Fruit fly (Drosophila melanogaster) whole organism, embryonic: ENCODE measurements around the gene Veneno.

Experiments used
- BEAF-32 ChIP-seq: fragments of 200-800 bp; sonication (Bioruptor generic); optimal IDR thresholded peaks from 3 replicates; lab custom pipeline; 2017; ENCODE audit warnings: missing biosample characterization, missing genetic modification characterization, mild to moderate bottlenecking, moderate library complexity, missing genetic modification reagents
- CG10565 ChIP-seq: fragments of 200-800 bp; sonication (Bioruptor generic); optimal IDR thresholded peaks from 3 replicates; lab custom pipeline; 2016; ENCODE audit warnings: missing biosample characterization, mild to moderate bottlenecking, missing genetic modification characterization
- CG11093 ChIP-seq: fragments of 200-800 bp; sonication (Bioruptor generic); IDR thresholded peaks from 3 replicates; pipeline ENCODE4 v1.3.6; 2022; ENCODE audit warnings: missing biosample characterization, missing genetic modification characterization
- CG14710 ChIP-seq: fragments of 200-800 bp; sonication (Bioruptor generic); optimal IDR thresholded peaks from 3 replicates; lab custom pipeline; 2019; ENCODE audit warnings: missing biosample characterization, mild to moderate bottlenecking, missing genetic modification characterization, moderate library complexity
- CG15514 ChIP-seq: fragments of 200-800 bp; sonication (Bioruptor generic); optimal IDR thresholded peaks from 3 replicates; lab custom pipeline; 2017; ENCODE audit warnings: missing biosample characterization, missing genetic modification characterization, mild to moderate bottlenecking, moderate library complexity, missing genetic modification reagents
- CG17802 ChIP-seq: fragments of 200-800 bp; sonication (Bioruptor generic); optimal IDR thresholded peaks from 2 replicates; lab custom pipeline; 2018; ENCODE audit warnings: missing biosample characterization, mild to moderate bottlenecking, missing genetic modification characterization, moderate library complexity
- CG2678 ChIP-seq: fragments of 200-800 bp; sonication (Bioruptor generic); optimal IDR thresholded peaks from 3 replicates; lab custom pipeline; 2019; ENCODE audit warnings: missing biosample characterization, mild to moderate bottlenecking, missing genetic modification characterization, moderate library complexity
- CG31365 ChIP-seq: fragments of 200-800 bp; sonication (Bioruptor generic); optimal IDR thresholded peaks from 2 replicates; lab custom pipeline; 2018; ENCODE audit warnings: missing biosample characterization, mild to moderate bottlenecking, missing genetic modification characterization
- CG32532 ChIP-seq: fragments of 200-800 bp; sonication (Bioruptor generic); IDR thresholded peaks from 2 replicates; pipeline ENCODE4 v1.3.6; 2022; ENCODE audit warnings: missing biosample characterization, missing genetic modification characterization
- CG43689 ChIP-seq: fragments of 200-800 bp; sonication (Bioruptor generic); IDR thresholded peaks from 2 replicates; pipeline ENCODE4 v1.3.6; 2022; ENCODE audit warnings: missing biosample characterization, missing genetic modification characterization
- CG4424 ChIP-seq: fragments of 200-800 bp; sonication (Bioruptor generic); optimal IDR thresholded peaks from 3 replicates; lab custom pipeline; 2016; ENCODE audit warnings: missing biosample characterization, missing genetic modification characterization
- CG6272 ChIP-seq: fragments of 200-800 bp; sonication (Bioruptor generic); IDR thresholded peaks from 2 replicates; pipeline ENCODE4 v1.3.6; 2022; ENCODE audit warnings: missing biosample characterization, missing genetic modification characterization
- CG7271 ChIP-seq: fragments of 200-800 bp; sonication (Bioruptor generic); optimal IDR thresholded peaks from 2 replicates; lab custom pipeline; 2018; ENCODE audit warnings: missing biosample characterization, mild to moderate bottlenecking, missing genetic modification characterization, moderate library complexity
- CG7556 ChIP-seq: fragments of 200-800 bp; sonication (Bioruptor generic); optimal IDR thresholded peaks from 2 replicates; lab custom pipeline; 2017; ENCODE audit warnings: missing biosample characterization, mild to moderate bottlenecking, missing genetic modification characterization
- CG7745 ChIP-seq: fragments of 200-800 bp; sonication (Bioruptor generic); optimal IDR thresholded peaks from 2 replicates; lab custom pipeline; 2018; ENCODE audit warnings: missing biosample characterization, mild to moderate bottlenecking, missing genetic modification characterization, moderate library complexity
- CG8388 ChIP-seq: fragments of 200-800 bp; sonication (Bioruptor generic); optimal IDR thresholded peaks from 2 replicates; lab custom pipeline; 2019; ENCODE audit warnings: missing biosample characterization, mild to moderate bottlenecking, missing genetic modification characterization, moderate library complexity
- CTCF ChIP-seq: fragments of 200-800 bp; sonication (Bioruptor generic); optimal IDR thresholded peaks from 2 replicates; lab custom pipeline; 2017; ENCODE audit warnings: missing biosample characterization, mild to moderate bottlenecking, missing genetic modification characterization, moderate library complexity
- Dbx ChIP-seq: fragments of 200-800 bp; sonication (Bioruptor generic); IDR thresholded peaks from 3 replicates; pipeline ENCODE4 v1.3.6; 2022; ENCODE audit warnings: missing biosample characterization, missing genetic modification characterization
- Ets97D ChIP-seq: fragments of 200-800 bp; sonication (Bioruptor generic); optimal IDR thresholded peaks from 3 replicates; lab custom pipeline; 2016; ENCODE audit warnings: missing biosample characterization, missing genetic modification characterization
- GATAe ChIP-seq: fragments of 200-800 bp; sonication (Bioruptor generic); conservative IDR thresholded peaks from 2 replicates; pipeline ENCODE4 v1.3.6; 2022; ENCODE audit warnings: missing biosample characterization, missing genetic modification characterization
- H2.0 ChIP-seq: fragments of 200-800 bp; sonication (Bioruptor generic); IDR thresholded peaks from 2 replicates; pipeline ENCODE4 v1.3.6; 2022; ENCODE audit warnings: missing biosample characterization, missing genetic modification characterization
- HmgZ ChIP-seq: fragments of 200-800 bp; sonication (Bioruptor generic); optimal IDR thresholded peaks from 2 replicates; lab custom pipeline; 2018; ENCODE audit warnings: missing biosample characterization, mild to moderate bottlenecking, missing genetic modification characterization
- Hr3 ChIP-seq: fragments of 200-800 bp; sonication (Bioruptor generic); optimal IDR thresholded peaks from 3 replicates; lab custom pipeline; 2016; ENCODE audit warnings: missing biosample characterization, missing genetic modification characterization
- Hsf ChIP-seq: fragments of 200-800 bp; sonication (Bioruptor generic); optimal IDR thresholded peaks from 3 replicates; lab custom pipeline; 2016; ENCODE audit warnings: missing biosample characterization, missing genetic modification characterization
- Lhr ChIP-seq: fragments of 200-800 bp; sonication (Bioruptor generic); optimal IDR thresholded peaks from 3 replicates; lab custom pipeline; 2017; ENCODE audit warnings: mild to moderate bottlenecking, missing biosample characterization, missing genetic modification reagents, missing genetic modification characterization
- Neu2 ChIP-seq: fragments of 200-800 bp; sonication (Bioruptor generic); optimal IDR thresholded peaks from 3 replicates; lab custom pipeline; 2016; ENCODE audit warnings: missing biosample characterization, missing genetic modification characterization, borderline replicate concordance
- Nf-YB ChIP-seq: fragments of 200-800 bp; sonication (Bioruptor generic); optimal IDR thresholded peaks from 3 replicates; lab custom pipeline; 2019; ENCODE audit warnings: missing biosample characterization, mild to moderate bottlenecking, missing genetic modification characterization, moderate library complexity
- Side ChIP-seq: fragments of 200-800 bp; sonication (Bioruptor generic); optimal IDR thresholded peaks from 2 replicates; lab custom pipeline; 2016; ENCODE audit warnings: missing biosample characterization, missing genetic modification characterization
- Sin3A ChIP-seq: fragments of >200 bp; optimal IDR thresholded peaks from 2 replicates; lab custom pipeline; 2018
- Xrp1 ChIP-seq: fragments of 200-800 bp; sonication (Bioruptor generic); IDR thresholded peaks from 2 replicates; pipeline ENCODE4 v1.3.6; 2022; ENCODE audit warnings: missing biosample characterization, missing genetic modification characterization
- al ChIP-seq: fragments of 200-800 bp; sonication (Bioruptor generic); IDR thresholded peaks from 2 replicates; pipeline ENCODE4 v1.3.6; 2022; ENCODE audit warnings: missing biosample characterization, missing genetic modification characterization
- ase ChIP-seq: fragments of 200-800 bp; sonication (Bioruptor generic); IDR thresholded peaks from 3 replicates; pipeline ENCODE4 v1.3.6; 2022; ENCODE audit warnings: missing biosample characterization, missing genetic modification characterization
- ash1 ChIP-seq: fragments of 200-800 bp; sonication (Bioruptor generic); optimal IDR thresholded peaks from 2 replicates; lab custom pipeline; 2018; ENCODE audit warnings: missing biosample characterization, mild to moderate bottlenecking, missing genetic modification characterization
- bigmax ChIP-seq: fragments of 200-800 bp; sonication (Bioruptor generic); optimal IDR thresholded peaks from 2 replicates; lab custom pipeline; 2018; ENCODE audit warnings: missing biosample characterization, mild to moderate bottlenecking, missing genetic modification characterization
- br ChIP-seq: fragments of >200 bp; optimal IDR thresholded peaks from 2 replicates; lab custom pipeline; 2017
- crc ChIP-seq: fragments of 200-800 bp; sonication (Bioruptor generic); optimal IDR thresholded peaks from 2 replicates; lab custom pipeline; 2016; ENCODE audit warnings: missing biosample characterization, missing genetic modification characterization
- eve ChIP-seq, 2 experiments: fragments of >200 bp; optimal IDR thresholded peaks; 2 replicates each; lab custom pipeline; 2017; ENCODE audit warnings: missing biosample characterization in 2 of 2, missing genetic modification characterization in 2 of 2
- gfzf ChIP-seq: fragments of 200-800 bp; sonication (Bioruptor generic); optimal IDR thresholded peaks from 2 replicates; lab custom pipeline; 2016; ENCODE audit warnings: missing biosample characterization, mild to moderate bottlenecking, missing genetic modification characterization, moderate library complexity
- gro ChIP-seq: fragments of 200-800 bp; sonication (Bioruptor generic); optimal IDR thresholded peaks from 2 replicates; lab custom pipeline; 2016; ENCODE audit warnings: missing biosample characterization, missing genetic modification characterization
- hkb ChIP-seq, 2 experiments: fragments of 200-800 bp in 1 of 2; fragments of >200 bp in 1 of 2; sonication (Bioruptor generic) in 1 of 2; IDR thresholded peaks in 1 of 2; optimal IDR thresholded peaks in 1 of 2; 2 replicates each; pipeline versions ENCODE4 v1.3.6 to Lab custom; 2017 to 2022; ENCODE audit warnings: missing biosample characterization in 1 of 2, missing genetic modification characterization in 1 of 2
- insv ChIP-seq, 2 experiments: fragments of 200-800 bp; sonication (Bioruptor generic); optimal IDR thresholded peaks; 3 replicates each; lab custom pipeline; 2016 to 2018; ENCODE audit warnings: missing biosample characterization in 2 of 2, missing genetic modification characterization in 2 of 2
- knrl ChIP-seq: fragments of 200-800 bp; sonication (Bioruptor generic); IDR thresholded peaks from 3 replicates; pipeline ENCODE4 v1.3.6; 2022; ENCODE audit warnings: missing biosample characterization, missing genetic modification characterization; ENCODE audit not compliant: partially characterized antibody
- mirr ChIP-seq: fragments of 200-800 bp; sonication (Bioruptor generic); optimal IDR thresholded peaks from 3 replicates; lab custom pipeline; 2018; ENCODE audit warnings: missing biosample characterization, mild to moderate bottlenecking, missing genetic modification characterization
- phol ChIP-seq: fragments of 200-800 bp; sonication (Bioruptor generic); optimal IDR thresholded peaks from 3 replicates; lab custom pipeline; 2018; ENCODE audit warnings: missing biosample characterization, mild to moderate bottlenecking, missing genetic modification characterization, moderate library complexity
- pros ChIP-seq: fragments of 200-800 bp; sonication (Bioruptor generic); optimal IDR thresholded peaks from 3 replicates; lab custom pipeline; 2019; ENCODE audit warnings: missing biosample characterization, mild to moderate bottlenecking, missing genetic modification characterization, moderate library complexity
- stc ChIP-seq: fragments of 200-800 bp; sonication (Bioruptor generic); IDR thresholded peaks from 2 replicates; pipeline ENCODE4 v1.3.6; 2022; ENCODE audit warnings: missing biosample characterization, missing genetic modification characterization
- sug ChIP-seq: fragments of 200-800 bp; optimal IDR thresholded peaks from 2 replicates; lab custom pipeline; 2019; ENCODE audit warnings: missing biosample characterization, mild to moderate bottlenecking, missing genetic modification characterization, moderate library complexity
- vnd ChIP-seq: fragments of 200-800 bp; sonication (Bioruptor generic); IDR thresholded peaks from 3 replicates; pipeline ENCODE4 v1.3.6; 2022; ENCODE audit warnings: missing biosample characterization, missing genetic modification characterization; ENCODE audit not compliant: partially characterized antibody
- vvl ChIP-seq: fragments of 200-800 bp; sonication (Bioruptor generic); IDR thresholded peaks from 2 replicates; pipeline ENCODE4 v1.3.6; 2022; ENCODE audit warnings: missing biosample characterization, missing genetic modification characterization
- wek ChIP-seq: fragments of 200-800 bp; sonication (Bioruptor generic); optimal IDR thresholded peaks from 3 replicates; lab custom pipeline; 2018; ENCODE audit warnings: missing biosample characterization, mild to moderate bottlenecking, missing genetic modification characterization, moderate library complexity

Veneno gene

DNA sequence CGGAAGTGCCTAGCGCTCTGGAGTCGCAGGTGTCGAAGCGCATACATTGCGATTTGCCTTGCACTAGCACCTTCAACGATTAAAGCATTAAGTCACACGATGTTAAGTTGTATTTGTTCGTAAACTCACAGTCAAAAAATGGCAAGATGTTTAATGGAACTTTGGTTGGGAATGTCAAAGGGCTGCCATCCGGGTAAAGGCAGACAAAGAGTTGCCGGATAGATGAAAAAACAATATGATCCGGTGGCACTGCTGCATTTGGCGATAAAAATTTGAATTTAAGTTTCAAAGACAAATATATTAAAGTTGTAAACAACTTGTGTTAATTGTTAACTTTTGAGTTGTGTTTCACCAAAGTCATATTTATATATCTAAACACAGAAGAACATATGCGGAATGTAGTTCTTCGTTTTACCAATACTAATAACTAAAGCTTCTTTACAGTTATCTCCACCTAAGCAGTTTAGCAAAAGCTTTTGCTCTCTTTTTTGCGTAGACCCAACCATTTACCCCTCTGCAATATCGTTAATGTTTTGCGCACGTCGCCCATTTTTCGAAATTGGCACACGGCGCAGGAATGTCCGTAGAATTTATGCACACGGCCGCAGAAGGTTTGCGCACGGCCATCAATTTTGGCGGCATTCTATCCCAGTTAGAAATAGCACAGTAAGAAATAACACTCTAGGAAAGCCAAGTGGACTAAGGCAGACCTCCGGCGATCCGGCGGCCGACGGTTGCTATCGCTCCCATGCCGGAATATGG is 45.8 kb downstream of the Veneno start, which contains the start of gene Coq2 (continued):
- TF ChIP-seq stc (GFP tag; lab: Robert Waterston, UW) = no peak
- no peak for TF ChIP-seq H2.0
- no peak for TF ChIP-seq CG4424 (GFP tag; lab: Kevin White, UChicago)
- 0 out of 3 replicates have a peak, but pooled peaks have one; percentile 13 for TF ChIP-seq Dbx (GFP tag; lab: Robert Waterston, UW)
- no peak for TF ChIP-seq Hsf (GFP tag; lab: Kevin White, UChicago)
- TF ChIP-seq CG43689 (GFP tag; lab: Robert Waterston, UW) = no peak
- no peak for TF ChIP-seq crc (GFP tag; lab: Kevin White, UChicago)
- TF ChIP-seq mirr (GFP tag; lab: Kevin White, UChicago) = no peak
- no peak for TF ChIP-seq CG7556 (GFP tag; lab: Kevin White, UChicago)
- TF ChIP-seq Xrp1 (GFP tag; lab: Robert Waterston, UW) = no peak
- TF ChIP-seq sug (tag; lab: Kevin White, UChicago) = no peak
- TF ChIP-seq vvl = peak; percentile 29; the same call in 1 of the 2 replicates
- peak; percentile 53 for TF ChIP-seq CTCF
- TF ChIP-seq HmgZ = peak; percentile 2
- no peak for TF ChIP-seq CG8388 (GFP tag; lab: Kevin White, UChicago)
- TF ChIP-seq bigmax (GFP tag; lab: Kevin White, UChicago) = no peak
- peak; percentile 28; the same call in 1 of the 3 replicates for TF ChIP-seq knrl (GFP tag; lab: Robert Waterston, UW)
- TF ChIP-seq Side (GFP tag; lab: Kevin White, UChicago) = no peak
- TF ChIP-seq CG32532 (GFP tag; lab: Robert Waterston, UW) = no peak
- TF ChIP-seq CG11093 = no peak
- TF ChIP-seq CG7271 (tag; lab: Kevin White, UChicago) = no peak
- peak; percentile 42 for TF ChIP-seq Ets97D (GFP tag; lab: Kevin White, UChicago)
- peak; percentile 13 for TF ChIP-seq gfzf (GFP tag; lab: Kevin White, UChicago)
- TF ChIP-seq eve (GFP tag; optimal IDR thresholded peaks at IDR 0.05; lab: Kevin White, UChicago) = no peak
- TF ChIP-seq phol (tag; lab: Kevin White, UChicago) = peak; percentile 25
- no peak for TF ChIP-seq CG7745 (tag; lab: Kevin White, UChicago)
- TF ChIP-seq Sin3A (lab: Kevin White, UChicago) = peak; percentile 8
- TF ChIP-seq CG2678 (tag; lab: Kevin White, UChicago) = no peak
- no peak for TF ChIP-seq CG17802 (tag; lab: Kevin White, UChicago)
- TF ChIP-seq Lhr (GFP tag; lab: Kevin White, UChicago) = peak; percentile 88
- TF ChIP-seq pros (GFP tag; lab: Kevin White, UChicago) = no peak
- peak; percentile 14 for TF ChIP-seq Nf-YB (GFP tag; lab: Kevin White, UChicago)
- TF ChIP-seq CG31365 (tag; lab: Kevin White, UChicago) = peak; percentile 30
- TF ChIP-seq CG14710 (tag; lab: Kevin White, UChicago) = peak; percentile 29
- peak; percentile 24; the same call in 1 of the 2 replicates for TF ChIP-seq GATAe (GFP tag; lab: Robert Waterston, UW)
- TF ChIP-seq vnd (GFP tag; lab: Robert Waterston, UW) = no peak
- no peak for TF ChIP-seq ase
- no peak for TF ChIP-seq CG10565 (GFP tag; lab: Kevin White, UChicago)
- TF ChIP-seq hkb (optimal IDR thresholded peaks at IDR 0.05; lab: Kevin White, UChicago) = peak; percentile 42
- no peak for TF ChIP-seq hkb (GFP tag; IDR thresholded peaks at IDR 0.05; lab: Robert Waterston, UW)
- no peak for TF ChIP-seq Neu2 (GFP tag; lab: Kevin White, UChicago)
- TF ChIP-seq gro = no peak
- TF ChIP-seq Hr3 (GFP tag; lab: Kevin White, UChicago) = no peak
- no peak for TF ChIP-seq al
- no peak for TF ChIP-seq ash1 (GFP tag; lab: Kevin White, UChicago)
- no peak for TF ChIP-seq br (lab: Kevin White, UChicago)
- peak in 1 of 2 experiments; percentile 93 for TF ChIP-seq insv (GFP tag; optimal IDR thresholded peaks at IDR 0.05; lab: Kevin White, UChicago)
- peak; percentile 46 for TF ChIP-seq BEAF-32 (GFP tag; lab: Kevin White, UChicago)
- TF ChIP-seq wek (GFP tag; lab: Kevin White, UChicago) = no peak
- peak; percentile 60 for TF ChIP-seq CG15514 (GFP tag; lab: Kevin White, UChicago)
- no peak for TF ChIP-seq CG6272 (GFP tag; lab: Robert Waterston, UW)
